Fruit fly (Drosophila melanogaster) whole organism, embryonic: ENCODE data around the gene CG8176.

Experiments used
- CG11247 ChIP-seq: fragments of 200-800 bp; sonication (Bioruptor generic); IDR thresholded peaks from 2 replicates; pipeline ENCODE4 v1.3.6; 2022; ENCODE audit warnings: missing biosample characterization, missing genetic modification characterization
- CG11723 ChIP-seq: fragments of 200-800 bp; sonication (Bioruptor generic); optimal IDR thresholded peaks from 2 replicates; lab custom pipeline; 2017; ENCODE audit warnings: missing biosample characterization, mild to moderate bottlenecking, missing genetic modification characterization
- CG12071 ChIP-seq: fragments of 200-800 bp; sonication (Bioruptor generic); optimal IDR thresholded peaks from 3 replicates; lab custom pipeline; 2018; ENCODE audit warnings: missing biosample characterization, mild to moderate bottlenecking, missing genetic modification characterization
- CG14860 ChIP-seq: fragments of 200-800 bp; sonication (Bioruptor generic); IDR thresholded peaks from 3 replicates; pipeline ENCODE4 v1.3.6; 2022; ENCODE audit warnings: missing biosample characterization, missing genetic modification characterization; ENCODE audit not compliant: partially characterized antibody
- CG17829 ChIP-seq: fragments of 200-800 bp; optimal IDR thresholded peaks from 2 replicates; lab custom pipeline; 2019; ENCODE audit warnings: missing biosample characterization, mild to moderate bottlenecking, missing genetic modification characterization, moderate library complexity
- CG2129 ChIP-seq: fragments of 200-800 bp; sonication (Bioruptor generic); IDR thresholded peaks from 2 replicates; pipeline ENCODE4 v1.3.6; 2022; ENCODE audit warnings: missing biosample characterization, missing genetic modification characterization; ENCODE audit not compliant: partially characterized antibody
- CG3407 ChIP-seq: fragments of 200-800 bp; sonication (Bioruptor generic); optimal IDR thresholded peaks from 2 replicates; lab custom pipeline; 2018; ENCODE audit warnings: missing biosample characterization, mild to moderate bottlenecking, missing genetic modification characterization
- CG6854 ChIP-seq: fragments of 200-800 bp; sonication (Bioruptor generic); optimal IDR thresholded peaks from 3 replicates; lab custom pipeline; 2017; ENCODE audit warnings: missing biosample characterization, mild to moderate bottlenecking, missing genetic modification characterization
- CG7271 ChIP-seq: fragments of 200-800 bp; sonication (Bioruptor generic); optimal IDR thresholded peaks from 2 replicates; lab custom pipeline; 2018; ENCODE audit warnings: missing biosample characterization, mild to moderate bottlenecking, missing genetic modification characterization, moderate library complexity
- CG8765 ChIP-seq: fragments of 200-800 bp; sonication (Bioruptor generic); IDR thresholded peaks from 2 replicates; pipeline ENCODE4 v1.3.6; 2022; ENCODE audit warnings: missing biosample characterization, missing genetic modification characterization
- CG9797 ChIP-seq: fragments of 200-800 bp; sonication (Bioruptor generic); optimal IDR thresholded peaks from 3 replicates; lab custom pipeline; 2018; ENCODE audit warnings: missing biosample characterization, mild to moderate bottlenecking, missing genetic modification characterization
- CG9817 ChIP-seq: fragments of 200-800 bp; sonication (Bioruptor generic); optimal IDR thresholded peaks from 2 replicates; lab custom pipeline; 2018; ENCODE audit warnings: missing biosample characterization, mild to moderate bottlenecking, missing genetic modification characterization, moderate library complexity
- CG9876 ChIP-seq: fragments of 200-800 bp; sonication (Bioruptor generic); optimal IDR thresholded peaks from 2 replicates; lab custom pipeline; 2016; ENCODE audit warnings: missing biosample characterization, missing genetic modification characterization
- CoRest ChIP-seq: fragments of 200-800 bp; sonication (Bioruptor generic); optimal IDR thresholded peaks from 3 replicates; lab custom pipeline; 2018; ENCODE audit warnings: missing biosample characterization, mild to moderate bottlenecking, missing genetic modification characterization, moderate library complexity
- D19A ChIP-seq: fragments of 200-800 bp; optimal IDR thresholded peaks from 3 replicates; lab custom pipeline; 2019; ENCODE audit warnings: missing biosample characterization, mild to moderate bottlenecking, missing genetic modification characterization, moderate library complexity
- Dek ChIP-seq: fragments of 200-800 bp; sonication (Bioruptor generic); optimal IDR thresholded peaks from 3 replicates; lab custom pipeline; 2019; ENCODE audit warnings: missing biosample characterization, mild to moderate bottlenecking, missing genetic modification characterization, moderate library complexity
- E2f1 ChIP-seq: fragments of 200-800 bp; sonication (Bioruptor generic); IDR thresholded peaks from 2 replicates; pipeline ENCODE4 v1.3.6; 2022; ENCODE audit warnings: missing biosample characterization, missing genetic modification characterization
- ERR ChIP-seq: fragments of 200-800 bp; sonication (Bioruptor generic); optimal IDR thresholded peaks from 2 replicates; lab custom pipeline; 2016; ENCODE audit warnings: missing biosample characterization, missing genetic modification characterization
- H15 ChIP-seq: fragments of 200-800 bp; sonication (Bioruptor generic); IDR thresholded peaks from 3 replicates; pipeline ENCODE4 v1.3.6; 2022; ENCODE audit warnings: missing biosample characterization, missing genetic modification characterization
- Med ChIP-seq: fragments of 200-800 bp; sonication (Bioruptor generic); peaks from one replicate; lab custom pipeline; 2016; ENCODE audit warnings: missing biosample characterization, missing genetic modification characterization, mild to moderate bottlenecking, inconsistent platforms, moderate library complexity
- NFAT ChIP-seq: fragments of 200-800 bp; sonication (Bioruptor generic); IDR thresholded peaks from 2 replicates; pipeline ENCODE4 v1.3.6; 2022; ENCODE audit warnings: missing biosample characterization, missing genetic modification characterization
- NK7.1 ChIP-seq: fragments of 200-800 bp; sonication (Bioruptor generic); optimal IDR thresholded peaks from 3 replicates; lab custom pipeline; 2016; ENCODE audit warnings: missing biosample characterization, missing genetic modification characterization
- cas ChIP-seq: fragments of 200-800 bp; sonication (Bioruptor generic); IDR thresholded peaks from 2 replicates; pipeline ENCODE4 v1.3.6; 2022; ENCODE audit warnings: missing biosample characterization, missing genetic modification characterization
- corto ChIP-seq: fragments of 200-800 bp; sonication (Bioruptor generic); optimal IDR thresholded peaks from 2 replicates; lab custom pipeline; 2016; ENCODE audit warnings: missing biosample characterization, mild to moderate bottlenecking, missing genetic modification characterization, moderate library complexity
- dimm ChIP-seq: fragments of 200-800 bp; sonication (Bioruptor generic); IDR thresholded peaks from 2 replicates; pipeline ENCODE4 v1.3.6; 2022; ENCODE audit warnings: missing biosample characterization, missing genetic modification characterization
- dpn ChIP-seq, 2 experiments: fragments of 200-800 bp; sonication (Bioruptor generic); optimal IDR thresholded peaks; 3 replicates each; lab custom pipeline; 2016; ENCODE audit warnings: missing biosample characterization in 2 of 2, missing genetic modification characterization in 2 of 2
- emc ChIP-seq: fragments of 200-800 bp; sonication (Bioruptor generic); optimal IDR thresholded peaks from 2 replicates; lab custom pipeline; 2016; ENCODE audit warnings: missing biosample characterization, missing genetic modification characterization
- ewg ChIP-seq: fragments of 200-800 bp; sonication (Bioruptor generic); optimal IDR thresholded peaks from 3 replicates; lab custom pipeline; 2017; ENCODE audit warnings: mild to moderate bottlenecking, missing biosample characterization, missing genetic modification reagents, missing genetic modification characterization
- gfzf ChIP-seq: fragments of 200-800 bp; sonication (Bioruptor generic); optimal IDR thresholded peaks from 2 replicates; lab custom pipeline; 2016; ENCODE audit warnings: missing biosample characterization, mild to moderate bottlenecking, missing genetic modification characterization, moderate library complexity
- gsb-n ChIP-seq: fragments of 200-800 bp; sonication (Bioruptor generic); optimal IDR thresholded peaks from 3 replicates; lab custom pipeline; 2018; ENCODE audit warnings: missing biosample characterization, mild to moderate bottlenecking, missing genetic modification characterization
- her ChIP-seq: fragments of 200-800 bp; sonication (Bioruptor generic); optimal IDR thresholded peaks from 2 replicates; lab custom pipeline; 2016; ENCODE audit warnings: missing biosample characterization, missing genetic modification characterization
- hth ChIP-seq: fragments of >200 bp; optimal IDR thresholded peaks from 2 replicates; lab custom pipeline; 2017; ENCODE audit warnings: inconsistent platforms
- insv ChIP-seq, 2 experiments: fragments of 200-800 bp; sonication (Bioruptor generic); optimal IDR thresholded peaks; 3 replicates each; lab custom pipeline; 2016 to 2018; ENCODE audit warnings: missing biosample characterization in 2 of 2, missing genetic modification characterization in 2 of 2
- jigr1 ChIP-seq: fragments of 200-800 bp; sonication (Bioruptor generic); IDR thresholded peaks from 3 replicates; pipeline ENCODE4 v1.3.6; 2022; ENCODE audit warnings: missing biosample characterization, missing genetic modification characterization
- klu ChIP-seq: fragments of 200-800 bp; sonication (Bioruptor generic); IDR thresholded peaks from 2 replicates; pipeline ENCODE4 v1.3.6; 2022; ENCODE audit warnings: missing biosample characterization, missing genetic modification characterization
- kni ChIP-seq: fragments of 200-800 bp; sonication (Bioruptor generic); optimal IDR thresholded peaks from 3 replicates; lab custom pipeline; 2017; ENCODE audit warnings: mild to moderate bottlenecking, missing biosample characterization, missing genetic modification reagents, missing genetic modification characterization
- knrl ChIP-seq: fragments of 200-800 bp; sonication (Bioruptor generic); IDR thresholded peaks from 3 replicates; pipeline ENCODE4 v1.3.6; 2022; ENCODE audit warnings: missing biosample characterization, missing genetic modification characterization; ENCODE audit not compliant: partially characterized antibody
- mam ChIP-seq: fragments of 200-800 bp; sonication (Bioruptor generic); optimal IDR thresholded peaks from 3 replicates; lab custom pipeline; 2016; ENCODE audit warnings: missing biosample characterization, missing genetic modification characterization
- nom ChIP-seq: fragments of 200-800 bp; sonication (Bioruptor generic); optimal IDR thresholded peaks from 2 replicates; lab custom pipeline; 2017; ENCODE audit warnings: missing biosample characterization, missing genetic modification characterization, mild to moderate bottlenecking, moderate library complexity, missing genetic modification reagents
- oc ChIP-seq: fragments of 200-800 bp; sonication (Bioruptor generic); optimal IDR thresholded peaks from 2 replicates; lab custom pipeline; 2018; ENCODE audit warnings: missing biosample characterization, mild to moderate bottlenecking, missing genetic modification characterization, moderate library complexity
- peb ChIP-seq: fragments of 200-800 bp; sonication (Bioruptor generic); IDR thresholded peaks from 2 replicates; pipeline ENCODE4 v1.3.6; 2022; ENCODE audit warnings: missing biosample characterization, missing genetic modification characterization
- pum ChIP-seq: fragments of 200-800 bp; sonication (Bioruptor generic); optimal IDR thresholded peaks from 2 replicates; lab custom pipeline; 2016; ENCODE audit warnings: missing biosample characterization, missing genetic modification characterization
- sc ChIP-seq, 3 experiments: fragments of >200 bp in 2 of 3; fragments of 200-800 bp in 1 of 3; sonication (Bioruptor generic) in 1 of 3; optimal IDR thresholded peaks; 2 replicates in 2 of 3; 3 replicates in 1 of 3; lab custom pipeline; 2017; ENCODE audit warnings: mild to moderate bottlenecking in 1 of 3, missing biosample characterization in 1 of 3, missing genetic modification characterization in 1 of 3, missing genetic modification reagents in 1 of 3
- sens-2 ChIP-seq: fragments of 200-800 bp; sonication (Bioruptor generic); IDR thresholded peaks from 2 replicates; pipeline ENCODE4 v1.3.6; 2022; ENCODE audit warnings: missing biosample characterization, missing genetic modification characterization
- ttk ChIP-seq: fragments of 200-800 bp; sonication (Bioruptor generic); IDR thresholded peaks from 2 replicates; pipeline ENCODE4 v2.1.2; 2022; ENCODE audit warnings: missing biosample characterization, missing genetic modification characterization
- tup ChIP-seq: fragments of 200-800 bp; sonication (Bioruptor generic); optimal IDR thresholded peaks from 2 replicates; lab custom pipeline; 2016; ENCODE audit warnings: missing biosample characterization, mild to moderate bottlenecking, missing genetic modification characterization, moderate library complexity
- wdn ChIP-seq: fragments of 200-800 bp; sonication (Bioruptor generic); IDR thresholded peaks from 2 replicates; pipeline ENCODE4 v1.3.6; 2022; ENCODE audit warnings: missing biosample characterization, missing genetic modification characterization
- wor ChIP-seq: fragments of 200-800 bp; sonication (Bioruptor generic); IDR thresholded peaks from 2 replicates; pipeline ENCODE4 v1.3.6; 2022; ENCODE audit warnings: missing biosample characterization, missing genetic modification characterization
- z ChIP-seq: fragments of 200-800 bp; sonication (Bioruptor generic); IDR thresholded peaks from 3 replicates; pipeline ENCODE4 v1.3.6; 2022; ENCODE audit warnings: missing biosample characterization, missing genetic modification characterization
- zf30C ChIP-seq: fragments of 200-800 bp; sonication (Bioruptor generic); optimal IDR thresholded peaks from 3 replicates; lab custom pipeline; 2018; ENCODE audit warnings: missing biosample characterization, mild to moderate bottlenecking, missing genetic modification characterization

The CG8176 gene

DNA sequence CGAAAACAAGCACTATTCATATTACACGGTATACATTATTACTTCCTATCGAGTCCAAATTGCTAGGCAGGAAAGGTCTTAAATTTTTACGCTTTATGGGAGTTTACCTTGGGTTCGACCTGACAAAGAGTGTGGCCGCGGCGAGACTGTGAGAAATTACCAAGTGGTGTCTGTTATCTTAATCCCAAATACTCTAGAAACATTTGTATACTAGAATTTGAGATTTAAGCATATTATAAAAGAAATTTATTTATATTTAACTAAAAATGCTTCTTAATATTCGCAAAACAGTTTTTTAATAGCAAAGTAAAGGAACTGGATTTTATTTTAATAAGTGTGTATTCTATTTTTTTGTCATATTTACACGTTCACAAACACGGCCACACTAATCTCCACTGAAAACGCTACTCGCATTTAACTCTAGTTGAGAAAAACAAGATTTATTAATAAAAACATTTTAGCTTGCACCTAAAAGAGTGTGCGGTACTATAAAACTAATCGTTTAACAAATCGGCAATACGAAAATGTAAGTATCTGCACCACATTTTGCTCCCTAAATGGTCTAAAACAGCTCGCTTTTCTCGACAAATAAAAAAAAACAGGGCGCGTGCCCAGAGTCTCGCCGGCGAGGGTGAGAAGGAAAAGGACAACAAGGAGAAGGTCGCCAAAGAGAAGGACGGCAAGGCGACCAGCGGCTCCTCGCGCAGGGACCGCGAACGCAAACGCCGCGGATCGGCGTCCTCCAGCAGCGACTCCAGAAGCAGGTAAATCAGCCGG lies 36.0 kb downstream of the CG8176 start, which contains the start of the genes mura and RnpS1 (continued):
- TF ChIP-seq CG7271 (no peak), wdn (GFP tag; lab: Robert Waterston, UW) (no peak), gfzf (GFP tag; lab: Kevin White, UChicago) (peak; percentile 77), ttk (GFP tag; lab: Robert Waterston, UW) (no peak), z (GFP tag; lab: Robert Waterston, UW) (no peak), her (GFP tag; lab: Kevin White, UChicago) (peak; percentile 24), D19A (tag; lab: Kevin White, UChicago) (peak; percentile 22), dimm (GFP tag; lab: Robert Waterston, UW) (no peak), peb (GFP tag; lab: Robert Waterston, UW) (no peak), gsb-n (tag; lab: Kevin White, UChicago) (peak; percentile 42), CG12071 (GFP tag; lab: Kevin White, UChicago) (no peak), NFAT (GFP tag; lab: Robert Waterston, UW) (no peak), dpn (GFP tag; optimal IDR thresholded peaks at IDR 0.05; lab: Kevin White, UChicago) (no peak), CG3407 (GFP tag; lab: Kevin White, UChicago) (no peak), CG2129 (GFP tag; lab: Robert Waterston, UW) (no peak), corto (GFP tag; lab: Kevin White, UChicago) (no peak), CG9797 (GFP tag; lab: Kevin White, UChicago) (peak; percentile 89), pum (GFP tag; lab: Kevin White, UChicago) (no peak), ewg (GFP tag; lab: Kevin White, UChicago) (peak; percentile 56), kni (GFP tag; lab: Kevin White, UChicago) (no peak), CG11723 (no peak), emc (GFP tag; lab: Kevin White, UChicago) (no peak), sc (optimal IDR thresholded peaks at IDR 0.05; lab: Kevin White, UChicago) (no peak), sc (GFP tag; optimal IDR thresholded peaks at IDR 0.05; lab: Kevin White, UChicago) (no peak), CG11247 (GFP tag; lab: Robert Waterston, UW) (no peak), cas (GFP tag; lab: Robert Waterston, UW) (no peak), zf30C (GFP tag; lab: Kevin White, UChicago) (no peak), CG14860 (GFP tag; lab: Robert Waterston, UW) (no peak), E2f1 (GFP tag; lab: Robert Waterston, UW) (no peak), oc (tag; lab: Kevin White, UChicago) (no peak), NK7.1 (no peak), CG6854 (no peak), nom (GFP tag; lab: Kevin White, UChicago) (no peak), sens-2 (no peak), CG8765 (GFP tag; lab: Robert Waterston, UW) (no peak), wor (GFP tag; lab: Robert Waterston, UW) (no peak), Med (GFP tag; lab: Kevin White, UChicago) (peak; percentile 52), insv (GFP tag; optimal IDR thresholded peaks at IDR 0.05; lab: Kevin White, UChicago) (no peak), mam (GFP tag; lab: Kevin White, UChicago) (no peak), tup (GFP tag; lab: Kevin White, UChicago) (no peak), hth (lab: Kevin White, UChicago) (no peak), klu (no peak), H15 (GFP tag; lab: Robert Waterston, UW) (no peak), knrl (no peak), CoRest (tag; lab: Kevin White, UChicago) (no peak), Dek (no peak), jigr1 (no peak), CG9876 (GFP tag; lab: Kevin White, UChicago) (no peak), CG17829 (peak; percentile 11), ERR (GFP tag; lab: Kevin White, UChicago) (no peak), CG9817 (tag; lab: Kevin White, UChicago) (no peak)
